Fruit fly (Drosophila melanogaster) whole organism, embryonic: ENCODE data around the gene gro.
A peak's percentile ranks its signal among the peaks of the same experiment; 100 is the strongest.

Experiments used
- B-H1 ChIP-seq: fragments of 200-800 bp; sonication (Bioruptor generic); IDR thresholded peaks from 3 replicates; pipeline ENCODE4 v1.3.6; 2022; ENCODE audit warnings: missing biosample characterization, missing genetic modification characterization
- CG10462 ChIP-seq: fragments of 200-800 bp; sonication (Bioruptor generic); optimal IDR thresholded peaks from 2 replicates; lab custom pipeline; 2016; ENCODE audit warnings: missing biosample characterization, missing genetic modification characterization
- CG11456 ChIP-seq: fragments of 200-800 bp; sonication (Bioruptor generic); IDR thresholded peaks from 3 replicates; pipeline ENCODE4 v1.3.6; 2022; ENCODE audit warnings: missing biosample characterization, missing genetic modification characterization
- CG11695 ChIP-seq: fragments of 200-800 bp; sonication (Bioruptor generic); IDR thresholded peaks from 3 replicates; pipeline ENCODE4 v1.3.6; 2022; ENCODE audit warnings: missing biosample characterization, missing genetic modification characterization
- CG12299 ChIP-seq: fragments of 200-800 bp; sonication (Bioruptor generic); optimal IDR thresholded peaks from 2 replicates; lab custom pipeline; 2018; ENCODE audit warnings: missing biosample characterization, mild to moderate bottlenecking, missing genetic modification characterization
- CG13123 ChIP-seq: fragments of 200-800 bp; sonication (Bioruptor generic); optimal IDR thresholded peaks from 2 replicates; lab custom pipeline; 2016; ENCODE audit warnings: missing biosample characterization, missing genetic modification characterization
- CG13775 ChIP-seq: fragments of 200-800 bp; sonication (Bioruptor generic); optimal IDR thresholded peaks from 3 replicates; lab custom pipeline; 2017; ENCODE audit warnings: missing biosample characterization, mild to moderate bottlenecking, missing genetic modification characterization
- CG14860 ChIP-seq: fragments of 200-800 bp; sonication (Bioruptor generic); IDR thresholded peaks from 3 replicates; pipeline ENCODE4 v1.3.6; 2022; ENCODE audit warnings: missing biosample characterization, missing genetic modification characterization; ENCODE audit not compliant: partially characterized antibody
- CG15073 ChIP-seq: fragments of 200-800 bp; sonication (Bioruptor generic); optimal IDR thresholded peaks from 2 replicates; lab custom pipeline; 2016; ENCODE audit warnings: missing biosample characterization, missing genetic modification characterization
- CG15479 ChIP-seq: fragments of 200-800 bp; sonication (Bioruptor generic); optimal IDR thresholded peaks from 3 replicates; lab custom pipeline; 2019; ENCODE audit warnings: missing biosample characterization, mild to moderate bottlenecking, missing genetic modification characterization, moderate library complexity
- CG15514 ChIP-seq: fragments of 200-800 bp; sonication (Bioruptor generic); optimal IDR thresholded peaks from 3 replicates; lab custom pipeline; 2017; ENCODE audit warnings: missing biosample characterization, missing genetic modification characterization, mild to moderate bottlenecking, moderate library complexity, missing genetic modification reagents
- CG17359 ChIP-seq: fragments of 200-800 bp; sonication (Bioruptor generic); optimal IDR thresholded peaks from 3 replicates; lab custom pipeline; 2018; ENCODE audit warnings: missing biosample characterization, mild to moderate bottlenecking, missing genetic modification characterization, moderate library complexity
- CG17361 ChIP-seq: fragments of 200-800 bp; sonication (Bioruptor generic); IDR thresholded peaks from 3 replicates; pipeline ENCODE4 v1.3.6; 2022; ENCODE audit warnings: missing biosample characterization, missing genetic modification characterization
- CG17829 ChIP-seq: fragments of 200-800 bp; optimal IDR thresholded peaks from 2 replicates; lab custom pipeline; 2019; ENCODE audit warnings: missing biosample characterization, mild to moderate bottlenecking, missing genetic modification characterization, moderate library complexity
- CG3065 ChIP-seq: fragments of 200-800 bp; sonication (Bioruptor generic); optimal IDR thresholded peaks from 2 replicates; lab custom pipeline; 2016; ENCODE audit warnings: missing biosample characterization, missing genetic modification characterization
- CG3407 ChIP-seq: fragments of 200-800 bp; sonication (Bioruptor generic); optimal IDR thresholded peaks from 2 replicates; lab custom pipeline; 2018; ENCODE audit warnings: missing biosample characterization, mild to moderate bottlenecking, missing genetic modification characterization
- CG6175 ChIP-seq: fragments of 200-800 bp; sonication (Bioruptor generic); IDR thresholded peaks from 3 replicates; pipeline ENCODE4 v1.3.6; 2022; ENCODE audit warnings: missing biosample characterization, missing genetic modification characterization
- CG6791 ChIP-seq: fragments of 200-800 bp; sonication (Bioruptor generic); IDR thresholded peaks from 3 replicates; pipeline ENCODE4 v1.3.6; 2022; ENCODE audit warnings: missing biosample characterization, missing genetic modification characterization; ENCODE audit not compliant: partially characterized antibody
- CG6854 ChIP-seq: fragments of 200-800 bp; sonication (Bioruptor generic); optimal IDR thresholded peaks from 3 replicates; lab custom pipeline; 2017; ENCODE audit warnings: missing biosample characterization, mild to moderate bottlenecking, missing genetic modification characterization
- CG7271 ChIP-seq: fragments of 200-800 bp; sonication (Bioruptor generic); optimal IDR thresholded peaks from 2 replicates; lab custom pipeline; 2018; ENCODE audit warnings: missing biosample characterization, mild to moderate bottlenecking, missing genetic modification characterization, moderate library complexity
- CG7786 ChIP-seq: fragments of 200-800 bp; sonication (Bioruptor generic); optimal IDR thresholded peaks from 2 replicates; lab custom pipeline; 2016; ENCODE audit warnings: missing biosample characterization, missing genetic modification characterization
- CrebB ChIP-seq: fragments of 200-800 bp; sonication (Bioruptor generic); optimal IDR thresholded peaks from 3 replicates; lab custom pipeline; 2018; ENCODE audit warnings: missing biosample characterization, mild to moderate bottlenecking, missing genetic modification characterization
- Eip74EF ChIP-seq, 2 experiments: fragments of 200-800 bp in 1 of 2; fragments of >200 bp in 1 of 2; sonication (Bioruptor generic) in 1 of 2; optimal IDR thresholded peaks; 2 replicates each; lab custom pipeline; 2017 to 2019; ENCODE audit warnings: missing biosample characterization in 2 of 2, missing genetic modification characterization in 2 of 2, mild to moderate bottlenecking in 1 of 2, moderate library complexity in 1 of 2
- HLH3B ChIP-seq: fragments of 200-800 bp; sonication (Bioruptor generic); IDR thresholded peaks from 2 replicates; pipeline ENCODE4 v1.3.6; 2022; ENCODE audit warnings: missing biosample characterization, missing genetic modification characterization
- Hr3 ChIP-seq: fragments of 200-800 bp; sonication (Bioruptor generic); optimal IDR thresholded peaks from 3 replicates; lab custom pipeline; 2016; ENCODE audit warnings: missing biosample characterization, missing genetic modification characterization
- Kr ChIP-seq: fragments of 200-800 bp; sonication (Bioruptor generic); optimal IDR thresholded peaks from 2 replicates; lab custom pipeline; 2017; ENCODE audit warnings: missing biosample characterization, mild to moderate bottlenecking, missing genetic modification characterization
- Lpt ChIP-seq: fragments of >200 bp; optimal IDR thresholded peaks from 2 replicates; lab custom pipeline; 2018; ENCODE audit warnings: missing biosample characterization, missing genetic modification characterization
- MTF-1 ChIP-seq: fragments of 200-800 bp; sonication (Bioruptor generic); optimal IDR thresholded peaks from 2 replicates; lab custom pipeline; 2018; ENCODE audit warnings: missing biosample characterization, mild to moderate bottlenecking, missing genetic modification characterization, borderline replicate concordance
- Mad ChIP-seq: fragments of 200-800 bp; sonication (Bioruptor generic); optimal IDR thresholded peaks from 2 replicates; lab custom pipeline; 2016; ENCODE audit warnings: missing biosample characterization, missing genetic modification characterization
- PHDP ChIP-seq: fragments of 200-800 bp; sonication (Bioruptor generic); optimal IDR thresholded peaks from 3 replicates; lab custom pipeline; 2018; ENCODE audit warnings: missing biosample characterization, mild to moderate bottlenecking, missing genetic modification characterization, moderate library complexity
- ase ChIP-seq: fragments of 200-800 bp; sonication (Bioruptor generic); IDR thresholded peaks from 3 replicates; pipeline ENCODE4 v1.3.6; 2022; ENCODE audit warnings: missing biosample characterization, missing genetic modification characterization
- az2 ChIP-seq: fragments of 200-800 bp; sonication (Bioruptor generic); optimal IDR thresholded peaks from 3 replicates; lab custom pipeline; 2016; ENCODE audit warnings: missing biosample characterization, missing genetic modification characterization
- br ChIP-seq: fragments of >200 bp; optimal IDR thresholded peaks from 2 replicates; lab custom pipeline; 2017
- btn ChIP-seq: fragments of 200-800 bp; sonication (Bioruptor generic); optimal IDR thresholded peaks from 2 replicates; lab custom pipeline; 2016; ENCODE audit warnings: missing biosample characterization, missing genetic modification characterization
- chif ChIP-seq, 2 experiments: fragments of 200-800 bp; sonication (Bioruptor generic); optimal IDR thresholded peaks; 3 replicates each; lab custom pipeline; 2016; ENCODE audit warnings: missing biosample characterization in 2 of 2, missing genetic modification characterization in 2 of 2
- ci ChIP-seq: fragments of 200-800 bp; sonication (Bioruptor generic); IDR thresholded peaks from 3 replicates; pipeline ENCODE4 v1.3.6; 2022; ENCODE audit warnings: missing biosample characterization, missing genetic modification characterization
- crol ChIP-seq: fragments of 200-800 bp; sonication (Bioruptor generic); IDR thresholded peaks from 2 replicates; pipeline ENCODE4 v1.3.6; 2022; ENCODE audit warnings: missing biosample characterization, missing genetic modification characterization
- crp ChIP-seq, 2 experiments: fragments of 200-800 bp; sonication (Bioruptor generic); optimal IDR thresholded peaks; 2 replicates in 1 of 2; 3 replicates in 1 of 2; lab custom pipeline; 2017; ENCODE audit warnings: missing biosample characterization in 2 of 2, missing genetic modification characterization in 2 of 2, mild to moderate bottlenecking in 1 of 2, moderate library complexity in 1 of 2
- esg ChIP-seq: fragments of 200-800 bp; sonication (Bioruptor generic); conservative IDR thresholded peaks from 2 replicates; pipeline ENCODE4 v1.3.6; 2022; ENCODE audit warnings: missing biosample characterization, missing genetic modification characterization
- fd64A ChIP-seq: fragments of 200-800 bp; sonication (Bioruptor generic); optimal IDR thresholded peaks from 3 replicates; lab custom pipeline; 2018; ENCODE audit warnings: missing biosample characterization, mild to moderate bottlenecking, missing genetic modification characterization
- ind ChIP-seq: fragments of 200-800 bp; sonication (Bioruptor generic); optimal IDR thresholded peaks from 3 replicates; lab custom pipeline; 2016; ENCODE audit warnings: missing biosample characterization, missing genetic modification characterization
- ken ChIP-seq: fragments of 200-800 bp; sonication (Bioruptor generic); IDR thresholded peaks from 3 replicates; pipeline ENCODE4 v1.3.6; 2022; ENCODE audit warnings: missing biosample characterization, missing genetic modification characterization
- knrl ChIP-seq: fragments of 200-800 bp; sonication (Bioruptor generic); IDR thresholded peaks from 3 replicates; pipeline ENCODE4 v1.3.6; 2022; ENCODE audit warnings: missing biosample characterization, missing genetic modification characterization; ENCODE audit not compliant: partially characterized antibody
- nom ChIP-seq: fragments of 200-800 bp; sonication (Bioruptor generic); optimal IDR thresholded peaks from 2 replicates; lab custom pipeline; 2017; ENCODE audit warnings: missing biosample characterization, missing genetic modification characterization, mild to moderate bottlenecking, moderate library complexity, missing genetic modification reagents
- p53 ChIP-seq: fragments of 200-800 bp; sonication (Bioruptor generic); optimal IDR thresholded peaks from 2 replicates; lab custom pipeline; 2016; ENCODE audit warnings: missing biosample characterization, missing genetic modification characterization
- sd ChIP-seq: fragments of 200-800 bp; sonication (Bioruptor generic); optimal IDR thresholded peaks from 3 replicates; lab custom pipeline; 2018; ENCODE audit warnings: missing biosample characterization, mild to moderate bottlenecking, missing genetic modification characterization, moderate library complexity
- sim ChIP-seq: fragments of 200-800 bp; sonication (Bioruptor generic); IDR thresholded peaks from 2 replicates; pipeline ENCODE4 v1.3.6; 2022; ENCODE audit warnings: missing biosample characterization, missing genetic modification characterization
- tna ChIP-seq: fragments of 200-800 bp; sonication (Bioruptor generic); IDR thresholded peaks from 2 replicates; pipeline ENCODE4 v1.3.6; 2022; ENCODE audit warnings: missing biosample characterization, missing genetic modification characterization; ENCODE audit not compliant: partially characterized antibody
- twi ChIP-seq: fragments of 200-800 bp; optimal IDR thresholded peaks from 2 replicates; lab custom pipeline; 2019; ENCODE audit warnings: missing biosample characterization, mild to moderate bottlenecking, missing genetic modification characterization, moderate library complexity
- wdn ChIP-seq: fragments of 200-800 bp; sonication (Bioruptor generic); IDR thresholded peaks from 2 replicates; pipeline ENCODE4 v1.3.6; 2022; ENCODE audit warnings: missing biosample characterization, missing genetic modification characterization

gro gene

dm6 chr3R:26039793-26040335, 1.7 kb upstream of the gro start (continued):
- TF ChIP-seq CG17359 (tag; lab: Kevin White, UChicago) (no peak), CG6175 (GFP tag; lab: Robert Waterston, UW) (no peak), p53 (GFP tag; lab: Kevin White, UChicago) (no peak), HLH3B (GFP tag; lab: Robert Waterston, UW) (no peak), ind (GFP tag; lab: Kevin White, UChicago) (no peak), CG17829 (tag; lab: Kevin White, UChicago) (peak; percentile 55), twi (tag; lab: Kevin White, UChicago) (peak; percentile 71), CG17361 (GFP tag; lab: Robert Waterston, UW) (no peak), Lpt (no peak), ase (GFP tag; lab: Robert Waterston, UW) (peak; percentile 74), sim (GFP tag; lab: Robert Waterston, UW) (no peak), CG3065 (GFP tag; lab: Kevin White, UChicago) (no peak), CG11695 (no peak), ken (GFP tag; lab: Robert Waterston, UW) (no peak), CG7786 (GFP tag; lab: Kevin White, UChicago) (no peak), CG3407 (no peak), B-H1 (GFP tag; lab: Robert Waterston, UW) (no peak), crp (GFP tag; optimal IDR thresholded peaks at IDR 0.05; lab: Kevin White, UChicago) (peak in 1 of 2 experiments; percentile 10), chif (GFP tag; optimal IDR thresholded peaks at IDR 0.05; lab: Kevin White, UChicago) (no peak), Kr (peak; percentile 73), btn (no peak), CG10462 (GFP tag; lab: Kevin White, UChicago) (no peak), tna (GFP tag; lab: Robert Waterston, UW) (no peak), CG15479 (GFP tag; lab: Kevin White, UChicago) (peak; percentile 34), Hr3 (GFP tag; lab: Kevin White, UChicago) (no peak), crol (GFP tag; lab: Robert Waterston, UW) (no peak), nom (GFP tag; lab: Kevin White, UChicago) (no peak), CG14860 (no peak), knrl (GFP tag; lab: Robert Waterston, UW) (no peak), Eip74EF (GFP tag; optimal IDR thresholded peaks at IDR 0.05; lab: Kevin White, UChicago) (no peak), CG13775 (GFP tag; lab: Kevin White, UChicago) (no peak)

- peak; percentile 95 for TF ChIP-seq Mad
- peak; percentile 77 for TF ChIP-seq CG12299 (tag; lab: Kevin White, UChicago)
- TF ChIP-seq sd = peak; percentile 76
- TF ChIP-seq az2 (GFP tag; lab: Kevin White, UChicago) = peak; percentile 97
- TF ChIP-seq wdn (GFP tag; lab: Robert Waterston, UW) = peak; percentile 94
- TF ChIP-seq CG6854 = peak; percentile 90
- TF ChIP-seq CG7271 (tag; lab: Kevin White, UChicago) = peak; percentile 69
- peak; percentile 82 for TF ChIP-seq fd64A
- no peak for TF ChIP-seq CG6791
- peak; percentile 95 for TF ChIP-seq CG13123 (GFP tag; lab: Kevin White, UChicago)
- TF ChIP-seq esg (GFP tag; lab: Robert Waterston, UW) = peak; percentile 97
- no peak for TF ChIP-seq br
- TF ChIP-seq CG15073 = peak; percentile 83
- TF ChIP-seq CrebB (tag; lab: Kevin White, UChicago) = peak; percentile 90
- TF ChIP-seq CG11695 = peak; percentile 96
- TF ChIP-seq MTF-1 = peak; percentile 87
- peak; percentile 96 for TF ChIP-seq PHDP (tag; lab: Kevin White, UChicago)
- TF ChIP-seq ci (GFP tag; lab: Robert Waterston, UW) = peak; percentile 98
- peak; percentile 86 for TF ChIP-seq CG15514 (GFP tag; lab: Kevin White, UChicago)
- peak; percentile 97 for TF ChIP-seq CG11456 (GFP tag; lab: Robert Waterston, UW)
Measured at dm6 chr3R:26042131-26042885, 772 bp downstream of the gro start.
